Worm (Caenorhabditis elegans): ENCODE results near the gene ZK673.11.

ce11 chrII:10466552-10466951 is 9.5 kb downstream of the ZK673.11 start, which contains the start of gene tnc-2:
- TF ChIP-seq ceh-82 (tag; optimal IDR thresholded peaks at IDR 0.05) (no peak), mdl-1 (tag; optimal IDR thresholded peaks at IDR 0.05) (no peak), ztf-11 (tag; optimal IDR thresholded peaks at IDR 0.05) (no peak), nhr-11 (tag; optimal IDR thresholded peaks at IDR 0.05) (no peak)
